Worm (Caenorhabditis elegans) whole organism, L1 larva: Measurements from ENCODE around the gene gck-3.

Experiments used
- alr-1 ChIP-seq: fragments of 200-800 bp; sonication (Bioruptor generic); optimal IDR thresholded peaks from 2 replicates; lab custom pipeline; 2018; ENCODE audit warnings: borderline replicate concordance, mild to moderate bottlenecking, missing genetic modification characterization, missing compliant biosample characterization
- ama-1 ChIP-seq: fragments of 150-350 bp; optimal IDR thresholded peaks from 2 replicates; lab custom pipeline; 2014
- ces-1 ChIP-seq: fragments of 150-350 bp; optimal IDR thresholded peaks from 2 replicates; lab custom pipeline; 2014; ENCODE audit warnings: missing biosample characterization, missing genetic modification reagents, missing genetic modification characterization
- ets-5 ChIP-seq: fragments of 200-800 bp; sonication (Bioruptor generic); IDR thresholded peaks from 2 replicates; pipeline ENCODE4 v1.3.6; 2022; ENCODE audit warnings: missing genetic modification characterization, missing compliant biosample characterization
- lin-35 ChIP-seq, 2 experiments: fragments of 150-350 bp; optimal IDR thresholded peaks; 2 replicates each; lab custom pipeline; 2014; ENCODE audit warnings: missing biosample characterization in 2 of 2, missing genetic modification characterization in 2 of 2, missing genetic modification reagents in 2 of 2
- mep-1 ChIP-seq: fragments of 150-350 bp; optimal IDR thresholded peaks from 2 replicates; lab custom pipeline; 2014; ENCODE audit warnings: missing biosample characterization, missing genetic modification characterization
- nhr-11 ChIP-seq: fragments of 150-350 bp; optimal IDR thresholded peaks from 2 replicates; lab custom pipeline; 2014; ENCODE audit warnings: missing biosample characterization, missing genetic modification characterization
- nhr-20 ChIP-seq: sonication (generic microtip); optimal IDR thresholded peaks from 2 replicates; lab custom pipeline; 2016; ENCODE audit warnings: mild to moderate bottlenecking, missing genetic modification characterization, missing compliant biosample characterization
- snpc-4 ChIP-seq: fragments of 150-350 bp; optimal IDR thresholded peaks from 2 replicates; lab custom pipeline; 2014; ENCODE audit warnings: missing biosample characterization, missing genetic modification characterization
- sox-4 ChIP-seq: sonication (generic microtip); optimal IDR thresholded peaks from 2 replicates; lab custom pipeline; 2016; ENCODE audit warnings: missing genetic modification characterization, missing compliant biosample characterization
- tbx-2 ChIP-seq: sonication (generic microtip); optimal IDR thresholded peaks from 2 replicates; lab custom pipeline; 2016; ENCODE audit warnings: missing genetic modification characterization, missing compliant biosample characterization
- zag-1 ChIP-seq: fragments of 150-350 bp; optimal IDR thresholded peaks from 2 replicates; lab custom pipeline; 2014; ENCODE audit warnings: missing biosample characterization, missing genetic modification characterization
- zip-4 ChIP-seq: fragments of 200-800 bp; sonication (Bioruptor generic); optimal IDR thresholded peaks from 2 replicates; lab custom pipeline; 2018; ENCODE audit warnings: mild to moderate bottlenecking, missing genetic modification characterization, moderate library complexity, missing compliant biosample characterization

DNA sequence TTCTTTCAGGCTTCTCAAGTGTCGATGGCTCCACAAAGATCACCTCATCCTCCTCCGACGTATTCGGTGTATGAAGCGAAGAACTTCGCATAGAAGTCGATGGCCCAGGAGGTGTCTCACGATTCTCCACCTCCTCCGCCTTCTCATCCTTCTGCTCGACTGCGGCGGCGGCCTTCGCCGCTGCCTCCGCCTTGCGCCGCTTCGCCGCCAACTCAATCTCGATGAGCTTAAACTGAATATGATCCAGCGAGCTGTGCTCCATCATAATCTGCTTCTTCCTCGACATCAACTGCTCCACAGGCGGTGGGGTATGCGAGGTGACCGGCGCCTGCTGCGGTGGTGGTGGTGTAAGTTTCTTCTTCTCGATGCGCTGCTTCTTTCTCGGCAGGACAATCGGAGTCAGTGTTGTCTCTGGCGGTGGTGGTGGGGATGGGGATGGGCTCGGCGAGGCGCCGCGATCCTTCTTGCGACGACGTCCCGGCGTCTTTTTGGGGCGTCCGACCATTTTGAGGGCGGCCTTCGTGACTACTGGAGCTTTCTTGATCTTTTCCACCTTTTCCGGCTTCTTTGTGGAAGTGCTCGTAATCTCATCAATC lies 22.7 kb downstream of the gck-3 start:
- TF ChIP-seq mep-1 (tag; lab: Kevin White, UChicago) (no peak), ces-1 (GFP tag; lab: Kevin White, UChicago) (no peak), ama-1 (no peak), zip-4 (no peak), nhr-20 (tag; lab: Kevin White, UChicago) (no peak), nhr-11 (no peak), lin-35 (GFP tag; optimal IDR thresholded peaks at IDR 0.05; lab: Kevin White, UChicago) (no peak), tbx-2 (tag; lab: Kevin White, UChicago) (no peak), snpc-4 (tag; lab: Kevin White, UChicago) (no peak), alr-1 (tag; lab: Kevin White, UChicago) (no peak), sox-4 (tag; lab: Kevin White, UChicago) (no peak), zag-1 (tag; lab: Kevin White, UChicago) (no peak), ets-5 (GFP tag; lab: Robert Waterston, UW) (no peak)
